Fruit fly (Drosophila melanogaster) whole organism, embryonic: ENCODE measurements around the gene CG43954.

Experiments used
- BEAF-32 ChIP-seq: fragments of 200-800 bp; sonication (Bioruptor generic); optimal IDR thresholded peaks from 3 replicates; lab custom pipeline; 2017; ENCODE audit warnings: missing biosample characterization, missing genetic modification characterization, mild to moderate bottlenecking, moderate library complexity, missing genetic modification reagents
- CG10147 ChIP-seq: fragments of 200-800 bp; sonication (Bioruptor generic); optimal IDR thresholded peaks from 2 replicates; lab custom pipeline; 2019; ENCODE audit warnings: missing biosample characterization, mild to moderate bottlenecking, missing genetic modification characterization, moderate library complexity
- CG12071 ChIP-seq: fragments of 200-800 bp; sonication (Bioruptor generic); optimal IDR thresholded peaks from 3 replicates; lab custom pipeline; 2018; ENCODE audit warnings: missing biosample characterization, mild to moderate bottlenecking, missing genetic modification characterization
- CG1529 ChIP-seq: fragments of 200-800 bp; sonication (Bioruptor generic); optimal IDR thresholded peaks from 3 replicates; lab custom pipeline; 2018; ENCODE audit warnings: missing biosample characterization, missing genetic modification characterization
- CG4328 ChIP-seq: fragments of 200-800 bp; sonication (Bioruptor generic); optimal IDR thresholded peaks from 3 replicates; lab custom pipeline; 2017; ENCODE audit warnings: missing biosample characterization, missing genetic modification reagents, missing genetic modification characterization
- CG6765 ChIP-seq: fragments of 200-800 bp; sonication (Bioruptor generic); optimal IDR thresholded peaks from 3 replicates; lab custom pipeline; 2017; ENCODE audit warnings: missing biosample characterization, mild to moderate bottlenecking, missing genetic modification characterization
- CG6854 ChIP-seq: fragments of 200-800 bp; sonication (Bioruptor generic); optimal IDR thresholded peaks from 3 replicates; lab custom pipeline; 2017; ENCODE audit warnings: missing biosample characterization, mild to moderate bottlenecking, missing genetic modification characterization
- Hr78 ChIP-seq, 2 experiments: fragments of 200-800 bp in 1 of 2; fragments of >200 bp in 1 of 2; sonication (Bioruptor generic) in 1 of 2; optimal IDR thresholded peaks; 2 replicates each; lab custom pipeline; 2017 to 2019; ENCODE audit warnings: missing biosample characterization in 2 of 2, missing genetic modification characterization in 2 of 2, mild to moderate bottlenecking in 1 of 2, moderate library complexity in 1 of 2
- Rx ChIP-seq: fragments of 200-800 bp; sonication (Bioruptor generic); IDR thresholded peaks from 2 replicates; pipeline ENCODE4 v1.3.6; 2022; ENCODE audit warnings: missing biosample characterization, missing genetic modification characterization
- dm ChIP-seq: fragments of 200-800 bp; sonication (Bioruptor generic); optimal IDR thresholded peaks from 3 replicates; lab custom pipeline; 2016; ENCODE audit warnings: missing biosample characterization, missing genetic modification characterization
- gem ChIP-seq: fragments of 200-800 bp; sonication (Bioruptor generic); optimal IDR thresholded peaks from 2 replicates; lab custom pipeline; 2019; ENCODE audit warnings: missing biosample characterization, mild to moderate bottlenecking, missing genetic modification characterization, moderate library complexity
- mld ChIP-seq: fragments of 200-800 bp; sonication (Bioruptor generic); IDR thresholded peaks from 3 replicates; pipeline ENCODE4 v1.3.6; 2022; ENCODE audit warnings: missing biosample characterization, missing genetic modification characterization; ENCODE audit not compliant: partially characterized antibody
- nmo ChIP-seq: fragments of 200-800 bp; sonication (Bioruptor generic); optimal IDR thresholded peaks from 2 replicates; lab custom pipeline; 2018; ENCODE audit warnings: missing biosample characterization, mild to moderate bottlenecking, missing genetic modification characterization, moderate library complexity
- wdn ChIP-seq: fragments of 200-800 bp; sonication (Bioruptor generic); IDR thresholded peaks from 2 replicates; pipeline ENCODE4 v1.3.6; 2022; ENCODE audit warnings: missing biosample characterization, missing genetic modification characterization

dm6 chr3L:16730645-16731044 is 19.2 kb upstream of the CG43954 start, which contains the start of gene Dbp73D:
- TF ChIP-seq wdn (GFP tag; lab: Robert Waterston, UW), result no peak
- TF ChIP-seq CG10147 (GFP tag; lab: Kevin White, UChicago), result no peak
- no peak for TF ChIP-seq gem
- no peak for TF ChIP-seq Rx (GFP tag; lab: Robert Waterston, UW)
- TF ChIP-seq Hr78 (GFP tag; optimal IDR thresholded peaks at IDR 0.05; lab: Kevin White, UChicago), result no peak
- TF ChIP-seq CG4328 (GFP tag; lab: Kevin White, UChicago), result no peak
- no peak for TF ChIP-seq mld
- TF ChIP-seq dm (GFP tag; lab: Kevin White, UChicago), result peak; percentile 94
- TF ChIP-seq BEAF-32 (GFP tag; lab: Kevin White, UChicago), result peak; percentile 43
- no peak for TF ChIP-seq CG12071 (GFP tag; lab: Kevin White, UChicago)
- no peak for TF ChIP-seq CG6765
- TF ChIP-seq CG6854 (GFP tag; lab: Kevin White, UChicago), result no peak
- TF ChIP-seq nmo (GFP tag; lab: Kevin White, UChicago), result no peak
- no peak for TF ChIP-seq CG1529 (GFP tag; lab: Kevin White, UChicago)
